Worm (Caenorhabditis elegans): Measurements from ENCODE around the gene dmsr-1.
A peak's percentile ranks its signal among the peaks of the same experiment; 100 is the strongest.

Gene dmsr-1

ce11 chrV:11436407-11436806, 2.2 kb upstream of the dmsr-1 start:
- peak; percentile 33 for TF ChIP-seq lin-14 (GFP tag; optimal IDR thresholded peaks at IDR 0.05)
- TF ChIP-seq mep-1 (tag; optimal IDR thresholded peaks at IDR 0.05) = no peak

- no peak for TF ChIP-seq sptf-1 (tag; optimal IDR thresholded peaks at IDR 0.05)
- no peak for TF ChIP-seq vab-15 (tag; optimal IDR thresholded peaks at IDR 0.05)
- no peak for TF ChIP-seq hlh-17 (GFP tag; optimal IDR thresholded peaks at IDR 0.05; ENCODE audit: borderline replicate concordance)
- TF ChIP-seq nhr-19 (GFP tag; conservative IDR thresholded peaks at IDR 0.05) = no peak
These were observed 638 bp downstream of the dmsr-1 start for ce11 chrV:11439202-11439601.

ce11 chrV:11443503-11443902, 4.9 kb downstream of the dmsr-1 start, which contains the start of gene F57B7.2:
F57B7.2 (minus strand) TSS chrV:11443603.
- no peak for TF ChIP-seq zip-4 (GFP tag; optimal IDR thresholded peaks at IDR 0.05)
- peak; percentile 38 for TF ChIP-seq lin-14 (GFP tag; optimal IDR thresholded peaks at IDR 0.05)

ce11 chrV:11445375-11445774, 6.8 kb downstream of the dmsr-1 start:
- peak; percentile 7 for TF ChIP-seq unc-86 (tag; optimal IDR thresholded peaks at IDR 0.05)
- no peak for TF ChIP-seq egl-27 (tag; optimal IDR thresholded peaks at IDR 0.05)
- no peak for TF ChIP-seq ceh-8 (GFP tag; optimal IDR thresholded peaks at IDR 0.05)
- peak; percentile 0 for TF ChIP-seq nhr-47 (tag; optimal IDR thresholded peaks at IDR 0.05)
- peak; percentile 26 for TF ChIP-seq nhr-71 (tag; optimal IDR thresholded peaks at IDR 0.05)
- TF ChIP-seq lin-14 (GFP tag; optimal IDR thresholded peaks at IDR 0.05) = peak; percentile 80
- peak; percentile 16 for TF ChIP-seq tbx-2 (tag; optimal IDR thresholded peaks at IDR 0.05)
- peak in 1 of 2 experiments; percentile 6 for TF ChIP-seq lin-35 (GFP tag; optimal IDR thresholded peaks at IDR 0.05)

ce11 chrV:11446297-11446696, 7.7 kb downstream of the dmsr-1 start, which contains the start of gene mig-17:
mig-17 (plus strand) TSS chrV:11446685.
- TF ChIP-seq C34B4.2 (tag; optimal IDR thresholded peaks at IDR 0.05) = no peak
- TF ChIP-seq lin-14 (GFP tag; optimal IDR thresholded peaks at IDR 0.05) = peak; percentile 60
- TF ChIP-seq pag-3 (tag; optimal IDR thresholded peaks at IDR 0.05; ENCODE audit: borderline replicate concordance, insufficient read depth) = peak; percentile 72
- TF ChIP-seq ceh-63 (GFP tag; optimal IDR thresholded peaks at IDR 0.05) = no peak
- TF ChIP-seq dsc-1 (tag; optimal IDR thresholded peaks at IDR 0.05) = peak; percentile 42

- no peak for TF ChIP-seq fkh-8 (tag; optimal IDR thresholded peaks at IDR 0.05)
- TF ChIP-seq nhr-84 (tag; optimal IDR thresholded peaks at IDR 0.05) = no peak
- TF ChIP-seq jun-1 (tag; optimal IDR thresholded peaks at IDR 0.05) = no peak
- no peak for TF ChIP-seq ets-5 (GFP tag; IDR thresholded peaks at IDR 0.05)
- no peak for TF ChIP-seq ztf-4 (tag; optimal IDR thresholded peaks at IDR 0.05)
- TF ChIP-seq ceh-63 (GFP tag; optimal IDR thresholded peaks at IDR 0.05) = no peak
- no peak for TF ChIP-seq dsc-1 (tag; optimal IDR thresholded peaks at IDR 0.05)
These were observed 10.8 kb downstream of the dmsr-1 start for ce11 chrV:11449404-11449803.

ce11 chrV:11450257-11450656, 11.7 kb downstream of the dmsr-1 start, which contains the start of gene col-156:
col-156 (minus strand) TSS chrV:11450357.
- TF ChIP-seq nhr-76 (tag; optimal IDR thresholded peaks at IDR 0.05) = no peak
- no peak for TF ChIP-seq isw-1 (GFP tag; IDR thresholded peaks at IDR 0.05)
- TF ChIP-seq mep-1 (tag; optimal IDR thresholded peaks at IDR 0.05) = no peak
- no peak for TF ChIP-seq snpc-4 (tag; optimal IDR thresholded peaks at IDR 0.05)
- TF ChIP-seq xbp-1 (tag; optimal IDR thresholded peaks at IDR 0.05) = no peak
- no peak for TF ChIP-seq zip-4 (GFP tag; optimal IDR thresholded peaks at IDR 0.05)
- no peak for TF ChIP-seq aha-1 (tag; optimal IDR thresholded peaks at IDR 0.05)
- TF ChIP-seq unc-30 (tag; optimal IDR thresholded peaks at IDR 0.05) = no peak
- TF ChIP-seq Y116A8C.19 (tag; optimal IDR thresholded peaks at IDR 0.05; ENCODE audit: borderline replicate concordance) = no peak
- TF ChIP-seq unc-86 (tag; optimal IDR thresholded peaks at IDR 0.05) = no peak
- TF ChIP-seq lin-39 (tag; optimal IDR thresholded peaks at IDR 0.05) = no peak

All from whole organism, L1 larva.